Fruit fly (Drosophila melanogaster) whole organism: Measurements from ENCODE around the gene CG1532.

ENCODE experiments used
- CG8478 ChIP-seq: fragments of >200 bp; optimal IDR thresholded peaks from 2 replicates; lab custom pipeline; 2018; ENCODE audit warnings: inconsistent platforms
- Dll ChIP-seq: fragments of >200 bp; optimal IDR thresholded peaks from 2 replicates; lab custom pipeline; 2017
- EcR ChIP-seq, 2 experiments: fragments of >200 bp; optimal IDR thresholded peaks; 2 replicates each; lab custom pipeline; 2017; ENCODE audit warnings: missing biosample characterization in 2 of 2, missing genetic modification characterization in 2 of 2, missing genetic modification reagents in 2 of 2
- pan ChIP-seq: fragments of >200 bp; optimal IDR thresholded peaks from 2 replicates; lab custom pipeline; 2017
- psq ChIP-seq: fragments of >200 bp; optimal IDR thresholded peaks from 2 replicates; lab custom pipeline; 2017
- usp ChIP-seq: fragments of >200 bp; optimal IDR thresholded peaks from 2 replicates; lab custom pipeline; 2017; ENCODE audit warnings: missing biosample characterization, missing genetic modification characterization, mixed read lengths

DNA sequence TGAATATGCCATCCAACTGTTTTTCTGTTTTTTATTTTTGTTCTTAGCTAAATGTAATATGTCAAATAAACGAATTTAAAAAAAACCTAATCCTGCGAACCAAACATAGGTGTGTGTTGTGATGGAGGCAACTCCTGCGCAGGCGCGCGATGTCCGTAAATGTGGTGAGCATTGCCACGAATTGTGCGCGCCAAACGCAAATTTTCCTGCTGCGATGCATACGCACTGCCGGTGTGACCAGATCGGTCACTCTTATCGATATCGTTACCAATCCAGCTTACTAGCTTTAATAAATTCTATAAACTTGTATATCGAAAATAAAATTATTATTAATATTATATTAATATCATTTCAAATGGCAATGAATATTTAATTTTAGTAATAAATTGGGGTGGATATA lies 6.5 kb upstream of the CG1532 start:
- TF ChIP-seq EcR (GFP tag; optimal IDR thresholded peaks at IDR 0.05; lab: Kevin White, UChicago) = no peak
- no peak for TF ChIP-seq Dll (lab: Kevin White, UChicago)
- TF ChIP-seq CG8478 (lab: Kevin White, UChicago) = no peak
- no peak for TF ChIP-seq usp
- TF ChIP-seq psq = no peak
- no peak for TF ChIP-seq pan (lab: Kevin White, UChicago)
